Worm (Caenorhabditis elegans): ENCODE measurements around the gene nphp-4.
A peak's percentile ranks its signal among the peaks of the same experiment; 100 is the strongest.

- TF ChIP-seq nhr-23 (tag; optimal IDR thresholded peaks at IDR 0.05) = peak; percentile 98
- no peak for TF ChIP-seq lin-39 (tag; optimal IDR thresholded peaks at IDR 0.05)
- no peak for TF ChIP-seq nhr-12 (tag; optimal IDR thresholded peaks at IDR 0.05)
- no peak for TF ChIP-seq ama-1 (optimal IDR thresholded peaks at IDR 0.05)
- peak; percentile 98 for TF ChIP-seq nhr-25 (tag; optimal IDR thresholded peaks at IDR 0.05)
- no peak for TF ChIP-seq ceh-16 (tag; optimal IDR thresholded peaks at IDR 0.05)
- TF ChIP-seq egl-27 (tag; optimal IDR thresholded peaks at IDR 0.05) = peak; percentile 43
Measured at ce11 chrV:11799252-11799822, 44.2 kb downstream of the nphp-4 start.
